Worm (Caenorhabditis elegans): ENCODE measurements around the gene F46H5.11.

The F46H5.11 gene

DNA sequence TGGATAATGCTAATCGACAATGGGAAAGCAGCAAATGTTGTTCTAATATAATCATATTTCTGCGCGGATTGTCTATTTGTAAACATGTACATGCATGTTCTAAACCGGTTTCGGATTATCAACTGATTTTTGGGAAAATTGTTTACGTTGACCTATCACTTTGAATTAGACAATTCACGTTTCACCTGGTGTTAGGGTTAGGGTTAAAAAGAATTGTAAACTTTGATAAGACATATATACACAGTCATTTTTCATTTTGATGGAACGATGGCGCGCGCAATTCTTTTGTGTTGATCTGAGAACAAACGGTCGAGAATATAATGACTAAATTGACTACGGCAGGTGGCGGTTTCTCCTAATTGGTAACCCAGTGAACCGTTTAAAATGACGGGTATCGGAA is 29.7 kb downstream of the F46H5.11 start (continued):
- TF ChIP-seq unc-62 (GFP tag; optimal IDR thresholded peaks at IDR 0.05): no peak
- TF ChIP-seq lin-39 (tag; optimal IDR thresholded peaks at IDR 0.05): no peak
- peak; percentile 3 for TF ChIP-seq C16A3.4 (tag; optimal IDR thresholded peaks at IDR 0.05)
- TF ChIP-seq lsy-2 (tag; optimal IDR thresholded peaks at IDR 0.05): peak in 1 of 2 experiments; percentile 13
- no peak for TF ChIP-seq alr-1 (tag; optimal IDR thresholded peaks at IDR 0.05; ENCODE audit: borderline replicate concordance)
- TF ChIP-seq hpl-2 (GFP tag; optimal IDR thresholded peaks at IDR 0.05): no peak
- TF ChIP-seq egl-13 (tag; optimal IDR thresholded peaks at IDR 0.05): no peak
- TF ChIP-seq nhr-77 (tag; optimal IDR thresholded peaks at IDR 0.05): no peak
- no peak for TF ChIP-seq aly-2 (tag; optimal IDR thresholded peaks at IDR 0.05)
- no peak for TF ChIP-seq sup-37 (GFP tag; optimal IDR thresholded peaks at IDR 0.05)
- TF ChIP-seq nhr-11 (tag; optimal IDR thresholded peaks at IDR 0.05): no peak
- TF ChIP-seq ztf-11 (tag; optimal IDR thresholded peaks at IDR 0.05): no peak
- TF ChIP-seq nhr-84 (tag; optimal IDR thresholded peaks at IDR 0.05): no peak
- no peak for TF ChIP-seq nhr-12 (tag; optimal IDR thresholded peaks at IDR 0.05)
- no peak for TF ChIP-seq ceh-8 (GFP tag; optimal IDR thresholded peaks at IDR 0.05)
- TF ChIP-seq fkh-10 (GFP tag; optimal IDR thresholded peaks at IDR 0.05): no peak
- peak; percentile 61 for TF ChIP-seq blmp-1 (tag; optimal IDR thresholded peaks at IDR 0.05)
- no peak for TF ChIP-seq ceh-82 (tag; optimal IDR thresholded peaks at IDR 0.05)
- no peak for TF ChIP-seq rnt-1 (tag; optimal IDR thresholded peaks at IDR 0.05)
- no peak for TF ChIP-seq zag-1 (tag; optimal IDR thresholded peaks at IDR 0.05)
- peak in 1 of 2 experiments; percentile 59 for TF ChIP-seq lin-35 (GFP tag; optimal IDR thresholded peaks at IDR 0.05)
- no peak for TF ChIP-seq hlh-17 (GFP tag; optimal IDR thresholded peaks at IDR 0.05; ENCODE audit: borderline replicate concordance)
- TF ChIP-seq F16B12.6 (tag; optimal IDR thresholded peaks at IDR 0.05): no peak
- no peak for TF ChIP-seq fos-1 (tag; optimal IDR thresholded peaks at IDR 0.05)
- TF ChIP-seq nhr-47 (tag; optimal IDR thresholded peaks at IDR 0.05): no peak
- TF ChIP-seq ceh-63 (GFP tag; optimal IDR thresholded peaks at IDR 0.05): no peak
- TF ChIP-seq snu-23 (GFP tag; optimal IDR thresholded peaks at IDR 0.05): peak; percentile 46
- no peak for TF ChIP-seq mef-2 (tag; optimal IDR thresholded peaks at IDR 0.05)
- no peak for TF ChIP-seq ceh-88 (GFP tag; IDR thresholded peaks at IDR 0.05)
- no peak for TF ChIP-seq aha-1 (tag; optimal IDR thresholded peaks at IDR 0.05)
- TF ChIP-seq dpl-1 (GFP tag; optimal IDR thresholded peaks at IDR 0.05): no peak
- peak; percentile 63 for TF ChIP-seq nhr-20 (tag; optimal IDR thresholded peaks at IDR 0.05)
- TF ChIP-seq snpc-4 (tag; optimal IDR thresholded peaks at IDR 0.05): no peak
- no peak for TF ChIP-seq lin-15B (tag; optimal IDR thresholded peaks at IDR 0.05)
- TF ChIP-seq efl-1 (optimal IDR thresholded peaks at IDR 0.05): no peak
- TF ChIP-seq efl-1 (GFP tag; optimal IDR thresholded peaks at IDR 0.05 in 1 of 2): no peak
- TF ChIP-seq unc-86 (tag; optimal IDR thresholded peaks at IDR 0.05): no peak
- TF ChIP-seq nhr-76 (tag; optimal IDR thresholded peaks at IDR 0.05): no peak
- no peak for TF ChIP-seq jun-1 (tag; optimal IDR thresholded peaks at IDR 0.05)
- peak; percentile 91 for TF ChIP-seq nhr-85 (tag)
- no peak for TF ChIP-seq mab-9 (GFP tag; IDR thresholded peaks at IDR 0.05)

DNA sequence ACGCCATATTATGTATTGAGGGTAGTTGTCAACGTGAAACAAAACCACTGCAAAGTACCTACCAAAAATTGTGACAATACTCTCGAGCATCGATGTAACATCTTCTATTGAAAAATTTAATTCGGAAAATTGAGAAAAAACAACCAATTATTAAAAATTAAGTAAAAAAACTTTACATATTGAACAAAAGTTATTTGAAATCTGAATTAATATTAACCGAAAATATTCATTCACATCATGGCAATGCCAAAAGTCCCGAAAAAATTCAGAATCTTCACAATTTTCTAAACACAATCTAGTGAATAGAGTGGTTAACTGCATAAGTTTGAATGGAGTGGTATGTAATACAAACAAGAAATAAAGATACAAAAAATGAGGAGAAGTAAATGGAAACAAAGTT is 33.3 kb downstream of the F46H5.11 start, which contains the start of gene F46H5.3:
Gene F46H5.3, minus strand, starts transcription at position 101 of the 400 bp plus-strand sequence.
- no peak for TF ChIP-seq F16B12.6 (tag; optimal IDR thresholded peaks at IDR 0.05)
- TF ChIP-seq unc-86 (tag; optimal IDR thresholded peaks at IDR 0.05): no peak
- TF ChIP-seq pag-3 (tag; optimal IDR thresholded peaks at IDR 0.05; ENCODE audit: borderline replicate concordance, insufficient read depth): no peak
- no peak for TF ChIP-seq jun-1 (tag; optimal IDR thresholded peaks at IDR 0.05)
- TF ChIP-seq fos-1 (tag; optimal IDR thresholded peaks at IDR 0.05): no peak
- no peak for TF ChIP-seq grh-1 (GFP tag; IDR thresholded peaks at IDR 0.05)
- TF ChIP-seq vab-15 (tag; optimal IDR thresholded peaks at IDR 0.05): no peak
- TF ChIP-seq lin-35 (GFP tag; optimal IDR thresholded peaks at IDR 0.05): no peak
- TF ChIP-seq egl-27 (tag; optimal IDR thresholded peaks at IDR 0.05): no peak
- TF ChIP-seq sup-37 (GFP tag; optimal IDR thresholded peaks at IDR 0.05): no peak
- no peak for TF ChIP-seq tlp-1 (tag; optimal IDR thresholded peaks at IDR 0.05)
- no peak for TF ChIP-seq nhr-237 (tag; optimal IDR thresholded peaks at IDR 0.05)
- no peak for TF ChIP-seq mdl-1 (tag; optimal IDR thresholded peaks at IDR 0.05)
